Fruit fly (Drosophila melanogaster) whole organism, embryonic: ENCODE results near the gene CG14882.

Experiments
- Ada2b ChIP-seq: fragments of 200-800 bp; sonication (Bioruptor generic); IDR thresholded peaks from 2 replicates; pipeline ENCODE4 v1.3.6; 2022; ENCODE audit warnings: missing biosample characterization, missing genetic modification characterization
- Adf1 ChIP-seq: fragments of 200-800 bp; sonication (Bioruptor generic); IDR thresholded peaks from 2 replicates; pipeline ENCODE4 v1.3.6; 2022; ENCODE audit warnings: missing biosample characterization, missing genetic modification characterization
- Asciz ChIP-seq: fragments of 200-800 bp; sonication (Bioruptor generic); optimal IDR thresholded peaks from 2 replicates; lab custom pipeline; 2017; ENCODE audit warnings: missing biosample characterization, mild to moderate bottlenecking, missing genetic modification characterization, missing genetic modification reagents
- Awh ChIP-seq: fragments of 200-800 bp; sonication (Bioruptor generic); IDR thresholded peaks from 2 replicates; pipeline ENCODE4, ENCODE4 v1.3.6; 2022; ENCODE audit warnings: missing biosample characterization, missing genetic modification characterization
- CG11696 ChIP-seq: fragments of 200-800 bp; sonication (Bioruptor generic); IDR thresholded peaks from 2 replicates; pipeline ENCODE4 v1.3.6; 2022; ENCODE audit warnings: missing biosample characterization, missing genetic modification characterization
- CG12391 ChIP-seq: fragments of 200-800 bp; sonication (Bioruptor generic); optimal IDR thresholded peaks from 3 replicates; lab custom pipeline; 2018; ENCODE audit warnings: missing biosample characterization, mild to moderate bottlenecking, missing genetic modification characterization, moderate library complexity
- CG12659 ChIP-seq: fragments of 200-800 bp; sonication (Bioruptor generic); optimal IDR thresholded peaks from 3 replicates; lab custom pipeline; 2017; ENCODE audit warnings: mild to moderate bottlenecking, missing biosample characterization, missing genetic modification reagents, missing genetic modification characterization
- CG14667 ChIP-seq: fragments of 200-800 bp; sonication (Bioruptor generic); IDR thresholded peaks from 2 replicates; pipeline ENCODE4 v1.3.6; 2022; ENCODE audit warnings: missing biosample characterization, missing genetic modification characterization
- CG14710 ChIP-seq: fragments of 200-800 bp; sonication (Bioruptor generic); optimal IDR thresholded peaks from 3 replicates; lab custom pipeline; 2019; ENCODE audit warnings: missing biosample characterization, mild to moderate bottlenecking, missing genetic modification characterization, moderate library complexity
- CG15011 ChIP-seq: fragments of 200-800 bp; sonication (Bioruptor generic); optimal IDR thresholded peaks from 3 replicates; lab custom pipeline; 2018; ENCODE audit warnings: missing biosample characterization, mild to moderate bottlenecking, missing genetic modification characterization
- CG15514 ChIP-seq: fragments of 200-800 bp; sonication (Bioruptor generic); optimal IDR thresholded peaks from 3 replicates; lab custom pipeline; 2017; ENCODE audit warnings: missing biosample characterization, missing genetic modification characterization, mild to moderate bottlenecking, moderate library complexity, missing genetic modification reagents
- CG1603 ChIP-seq: fragments of 200-800 bp; sonication (Bioruptor generic); optimal IDR thresholded peaks from 2 replicates; lab custom pipeline; 2019; ENCODE audit warnings: missing biosample characterization, mild to moderate bottlenecking, missing genetic modification characterization, moderate library complexity
- CG17385 ChIP-seq: fragments of 200-800 bp; sonication (Bioruptor generic); optimal IDR thresholded peaks from 3 replicates; lab custom pipeline; 2018; ENCODE audit warnings: missing biosample characterization, mild to moderate bottlenecking, missing genetic modification characterization
- CG2129 ChIP-seq: fragments of 200-800 bp; sonication (Bioruptor generic); IDR thresholded peaks from 2 replicates; pipeline ENCODE4 v1.3.6; 2022; ENCODE audit warnings: missing biosample characterization, missing genetic modification characterization; ENCODE audit not compliant: partially characterized antibody
- CG31365 ChIP-seq: fragments of 200-800 bp; sonication (Bioruptor generic); optimal IDR thresholded peaks from 2 replicates; lab custom pipeline; 2018; ENCODE audit warnings: missing biosample characterization, mild to moderate bottlenecking, missing genetic modification characterization
- CG43689 ChIP-seq: fragments of 200-800 bp; sonication (Bioruptor generic); IDR thresholded peaks from 2 replicates; pipeline ENCODE4 v1.3.6; 2022; ENCODE audit warnings: missing biosample characterization, missing genetic modification characterization
- CG4730 ChIP-seq: fragments of 200-800 bp; sonication (Bioruptor generic); IDR thresholded peaks from 2 replicates; pipeline ENCODE4 v1.3.6; 2022; ENCODE audit warnings: missing biosample characterization, missing genetic modification characterization
- CG5180 ChIP-seq: fragments of 200-800 bp; sonication (Bioruptor generic); optimal IDR thresholded peaks from 3 replicates; lab custom pipeline; 2017; ENCODE audit warnings: missing biosample characterization, missing genetic modification characterization, mild to moderate bottlenecking, moderate library complexity, missing genetic modification reagents
- CG6765 ChIP-seq: fragments of 200-800 bp; sonication (Bioruptor generic); optimal IDR thresholded peaks from 3 replicates; lab custom pipeline; 2017; ENCODE audit warnings: missing biosample characterization, mild to moderate bottlenecking, missing genetic modification characterization
- CG7271 ChIP-seq: fragments of 200-800 bp; sonication (Bioruptor generic); optimal IDR thresholded peaks from 2 replicates; lab custom pipeline; 2018; ENCODE audit warnings: missing biosample characterization, mild to moderate bottlenecking, missing genetic modification characterization, moderate library complexity
- CG7839 ChIP-seq: fragments of 200-800 bp; sonication (Bioruptor generic); optimal IDR thresholded peaks from 3 replicates; lab custom pipeline; 2018; ENCODE audit warnings: missing biosample characterization, mild to moderate bottlenecking, missing genetic modification characterization, moderate library complexity
- CG7963 ChIP-seq: fragments of 200-800 bp; sonication (Bioruptor generic); IDR thresholded peaks from 3 replicates; pipeline ENCODE4 v1.3.6; 2022; ENCODE audit warnings: missing biosample characterization, missing genetic modification characterization; ENCODE audit not compliant: partially characterized antibody
- CkIIα-i1 ChIP-seq: fragments of 200-800 bp; sonication (Bioruptor generic); IDR thresholded peaks from 2 replicates; pipeline ENCODE4 v1.3.6; 2022; ENCODE audit warnings: missing biosample characterization, missing genetic modification characterization
- Drgx ChIP-seq: fragments of 200-800 bp; sonication (Bioruptor generic); IDR thresholded peaks from 2 replicates; pipeline ENCODE4 v1.3.6; 2022; ENCODE audit warnings: missing biosample characterization, missing genetic modification characterization
- Elba2 ChIP-seq: fragments of 200-800 bp; sonication (Bioruptor generic); optimal IDR thresholded peaks from 3 replicates; lab custom pipeline; 2016; ENCODE audit warnings: missing biosample characterization, missing genetic modification characterization
- Fer3 ChIP-seq: fragments of 200-800 bp; sonication (Bioruptor generic); optimal IDR thresholded peaks from 2 replicates; lab custom pipeline; 2018; ENCODE audit warnings: missing biosample characterization, mild to moderate bottlenecking, missing genetic modification characterization, moderate library complexity
- Gsc ChIP-seq: fragments of 200-800 bp; sonication (Bioruptor generic); IDR thresholded peaks from 2 replicates; pipeline ENCODE4 v1.3.6; 2022; ENCODE audit warnings: missing biosample characterization, missing genetic modification characterization
- H2.0 ChIP-seq: fragments of 200-800 bp; sonication (Bioruptor generic); IDR thresholded peaks from 2 replicates; pipeline ENCODE4 v1.3.6; 2022; ENCODE audit warnings: missing biosample characterization, missing genetic modification characterization
- Hr39 ChIP-seq: fragments of >200 bp; optimal IDR thresholded peaks from 2 replicates; lab custom pipeline; 2017
- NC2α ChIP-seq: fragments of 200-800 bp; sonication (Bioruptor generic); optimal IDR thresholded peaks from 2 replicates; lab custom pipeline; 2016; ENCODE audit warnings: missing biosample characterization, missing genetic modification characterization
- Opbp ChIP-seq: fragments of 200-800 bp; sonication (Bioruptor generic); IDR thresholded peaks from 3 replicates; pipeline ENCODE4 v1.3.6; 2022; ENCODE audit warnings: missing biosample characterization, missing genetic modification characterization; ENCODE audit not compliant: partially characterized antibody
- ac ChIP-seq: fragments of 200-800 bp; sonication (Bioruptor generic); optimal IDR thresholded peaks from 3 replicates; lab custom pipeline; 2017; ENCODE audit warnings: missing biosample characterization, mild to moderate bottlenecking, missing genetic modification characterization
- ato ChIP-seq: fragments of 200-800 bp; sonication (Bioruptor generic); IDR thresholded peaks from 2 replicates; pipeline ENCODE4 v1.3.6; 2022; ENCODE audit warnings: missing biosample characterization, missing genetic modification characterization; ENCODE audit not compliant: partially characterized antibody
- bowl ChIP-seq: fragments of 200-800 bp; sonication (Bioruptor generic); IDR thresholded peaks from 2 replicates; pipeline ENCODE4 v1.3.6; 2022; ENCODE audit warnings: missing biosample characterization, missing genetic modification characterization
- cas ChIP-seq: fragments of 200-800 bp; sonication (Bioruptor generic); IDR thresholded peaks from 2 replicates; pipeline ENCODE4 v1.3.6; 2022; ENCODE audit warnings: missing biosample characterization, missing genetic modification characterization
- corto ChIP-seq: fragments of 200-800 bp; sonication (Bioruptor generic); optimal IDR thresholded peaks from 2 replicates; lab custom pipeline; 2016; ENCODE audit warnings: missing biosample characterization, mild to moderate bottlenecking, missing genetic modification characterization, moderate library complexity
- hb ChIP-seq: fragments of 200-800 bp; sonication (Bioruptor generic); IDR thresholded peaks from 3 replicates; pipeline ENCODE4 v1.3.6; 2022; ENCODE audit warnings: missing biosample characterization, missing genetic modification characterization; ENCODE audit not compliant: partially characterized antibody
- hth ChIP-seq: fragments of >200 bp; optimal IDR thresholded peaks from 2 replicates; lab custom pipeline; 2017; ENCODE audit warnings: inconsistent platforms
- mirr ChIP-seq: fragments of 200-800 bp; sonication (Bioruptor generic); optimal IDR thresholded peaks from 3 replicates; lab custom pipeline; 2018; ENCODE audit warnings: missing biosample characterization, mild to moderate bottlenecking, missing genetic modification characterization
- pan ChIP-seq, 4 experiments: fragments of >200 bp in 3 of 4; fragments of 200-800 bp in 1 of 4; sonication (Bioruptor generic) in 1 of 4; optimal IDR thresholded peaks in 3 of 4; IDR thresholded peaks in 1 of 4; 2 replicates each; pipeline versions ENCODE4 v1.3.6 to Lab custom; 2017 to 2022; ENCODE audit warnings: missing biosample characterization in 2 of 4, missing genetic modification characterization in 2 of 4, mixed read lengths in 1 of 4
- peb ChIP-seq: fragments of 200-800 bp; sonication (Bioruptor generic); IDR thresholded peaks from 2 replicates; pipeline ENCODE4 v1.3.6; 2022; ENCODE audit warnings: missing biosample characterization, missing genetic modification characterization
- phol ChIP-seq: fragments of 200-800 bp; sonication (Bioruptor generic); optimal IDR thresholded peaks from 3 replicates; lab custom pipeline; 2018; ENCODE audit warnings: missing biosample characterization, mild to moderate bottlenecking, missing genetic modification characterization, moderate library complexity
- pnt ChIP-seq: fragments of 200-800 bp; sonication (Bioruptor generic); optimal IDR thresholded peaks from 3 replicates; lab custom pipeline; 2016; ENCODE audit warnings: missing biosample characterization, missing genetic modification characterization
- sim ChIP-seq: fragments of 200-800 bp; sonication (Bioruptor generic); IDR thresholded peaks from 2 replicates; pipeline ENCODE4 v1.3.6; 2022; ENCODE audit warnings: missing biosample characterization, missing genetic modification characterization
- sima ChIP-seq: fragments of 200-800 bp; sonication (Bioruptor generic); optimal IDR thresholded peaks from 2 replicates; lab custom pipeline; 2016; ENCODE audit warnings: missing biosample characterization, missing genetic modification characterization
- tll ChIP-seq, 2 experiments: fragments of 200-800 bp in 1 of 2; fragments of >200 bp in 1 of 2; sonication (Bioruptor generic) in 1 of 2; optimal IDR thresholded peaks; 2 replicates each; lab custom pipeline; 2017 to 2019; ENCODE audit warnings: missing biosample characterization in 2 of 2, missing genetic modification characterization in 2 of 2, mild to moderate bottlenecking in 1 of 2, moderate library complexity in 1 of 2
- ttk ChIP-seq: fragments of 200-800 bp; sonication (Bioruptor generic); IDR thresholded peaks from 2 replicates; pipeline ENCODE4 v2.1.2; 2022; ENCODE audit warnings: missing biosample characterization, missing genetic modification characterization
- tup ChIP-seq: fragments of 200-800 bp; sonication (Bioruptor generic); optimal IDR thresholded peaks from 2 replicates; lab custom pipeline; 2016; ENCODE audit warnings: missing biosample characterization, mild to moderate bottlenecking, missing genetic modification characterization, moderate library complexity
- vfl ChIP-seq: fragments of 200-800 bp; sonication (Bioruptor generic); optimal IDR thresholded peaks from 2 replicates; lab custom pipeline; 2016; ENCODE audit warnings: missing biosample characterization, missing genetic modification characterization

CG14882 gene

DNA sequence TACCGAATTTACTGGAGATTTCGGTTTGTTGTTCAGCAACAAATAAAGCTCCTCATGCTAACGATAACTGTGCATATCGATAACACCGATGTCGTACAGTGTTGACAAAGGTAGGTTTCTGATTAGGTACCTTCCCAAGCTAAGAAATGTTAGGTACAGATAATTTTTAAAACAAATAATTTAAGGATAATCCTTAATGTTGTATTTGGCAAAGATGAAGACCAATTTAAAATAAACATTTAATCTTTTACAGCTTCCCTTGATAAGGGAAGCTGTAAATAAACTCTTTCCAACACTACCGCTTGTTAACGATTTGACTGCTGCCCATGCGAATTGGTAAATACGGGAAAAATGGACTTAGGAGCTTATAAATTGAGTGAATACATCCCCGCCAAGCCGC is at the start of gene CG14882, which contains the start of gene Ttc1 (continued):
- TF ChIP-seq CkIIα-i1 (GFP tag; lab: Robert Waterston, UW) (no peak), CG7839 (tag; lab: Kevin White, UChicago) (no peak), pan (optimal IDR thresholded peaks at IDR 0.05; lab: Kevin White, UChicago) (no peak), pan (GFP tag; optimal IDR thresholded peaks at IDR 0.05 in 1 of 2, IDR thresholded peaks at IDR 0.05 in 1 of 2) (peak in 1 of 2 experiments; percentile 81), ato (GFP tag; lab: Robert Waterston, UW) (no peak; the same call in 1 of the 2 replicates), NC2α (GFP tag; lab: Kevin White, UChicago) (peak; percentile 72), CG14667 (no peak; the same call in 1 of the 2 replicates), tup (peak; percentile 82), CG2129 (GFP tag; lab: Robert Waterston, UW) (no peak), CG6765 (peak; percentile 58), CG15514 (GFP tag; lab: Kevin White, UChicago) (peak; percentile 65), vfl (GFP tag; lab: Kevin White, UChicago) (peak; percentile 84), CG11696 (GFP tag; lab: Robert Waterston, UW) (peak; percentile 48), Opbp (peak; percentile 42; the same call in 1 of the 3 replicates), CG4730 (GFP tag; lab: Robert Waterston, UW) (peak; percentile 47), CG5180 (no peak), CG43689 (GFP tag; lab: Robert Waterston, UW) (peak; percentile 77), sim (GFP tag; lab: Robert Waterston, UW) (peak; percentile 47; the same call in 1 of the 2 replicates), sima (peak; percentile 32), hth (lab: Kevin White, UChicago) (no peak), tll (GFP tag; optimal IDR thresholded peaks at IDR 0.05; lab: Kevin White, UChicago) (peak in 1 of 2 experiments; percentile 36), Ada2b (GFP tag; lab: Robert Waterston, UW) (peak; percentile 34; the same call in 1 of the 2 replicates), bowl (GFP tag; lab: Robert Waterston, UW) (peak; percentile 84), CG12659 (GFP tag; lab: Kevin White, UChicago) (peak; percentile 93), CG17385 (peak; percentile 84), CG1603 (tag; lab: Kevin White, UChicago) (peak; percentile 70), CG15011 (GFP tag; lab: Kevin White, UChicago) (no peak), Fer3 (peak; percentile 76), Drgx (peak; percentile 85), peb (GFP tag; lab: Robert Waterston, UW) (peak; percentile 78), corto (GFP tag; lab: Kevin White, UChicago) (no peak), H2.0 (peak; percentile 92), Elba2 (GFP tag; lab: Kevin White, UChicago) (peak; percentile 42), Gsc (GFP tag; lab: Robert Waterston, UW) (no peak), mirr (GFP tag; lab: Kevin White, UChicago) (peak; percentile 52), pnt (GFP tag; lab: Kevin White, UChicago) (peak; percentile 73), hb (peak; percentile 53; the same call in 1 of the 3 replicates), CG12391 (tag; lab: Kevin White, UChicago) (peak; percentile 91), Adf1 (GFP tag; lab: Robert Waterston, UW) (peak; percentile 55), CG14710 (tag; lab: Kevin White, UChicago) (peak; percentile 69), phol (tag; lab: Kevin White, UChicago) (peak; percentile 80), ttk (peak; percentile 90), Asciz (GFP tag; lab: Kevin White, UChicago) (no peak), ac (no peak), CG7963 (GFP tag; lab: Robert Waterston, UW) (0 out of 3 replicates have a peak, but pooled peaks have one; percentile 33), Hr39 (no peak), CG31365 (tag; lab: Kevin White, UChicago) (no peak), CG7271 (no peak), Awh (GFP tag; lab: Robert Waterston, UW) (peak; percentile 79), cas (GFP tag; lab: Robert Waterston, UW) (peak; percentile 51; the same call in 1 of the 2 replicates)
